Worm (Caenorhabditis elegans) whole organism, L1 larva: ENCODE results near the gene R08A2.1.

Experiments
- C04F5.9 ChIP-seq: sonication (generic microtip); optimal IDR thresholded peaks from 2 replicates; lab custom pipeline; 2016; ENCODE audit warnings: missing genetic modification characterization, missing compliant biosample characterization
- C34B4.2 ChIP-seq: sonication (generic microtip); optimal IDR thresholded peaks from 2 replicates; lab custom pipeline; 2017; ENCODE audit warnings: mild to moderate bottlenecking, missing genetic modification characterization, missing compliant biosample characterization
- aha-1 ChIP-seq: fragments of 150-350 bp; optimal IDR thresholded peaks from 2 replicates; lab custom pipeline; 2014; ENCODE audit warnings: missing biosample characterization, missing genetic modification characterization
- aly-2 ChIP-seq: fragments of 150-350 bp; optimal IDR thresholded peaks from 2 replicates; lab custom pipeline; 2014; ENCODE audit warnings: missing biosample characterization, missing genetic modification characterization
- ceh-88 ChIP-seq: fragments of 200-800 bp; sonication (Bioruptor generic); IDR thresholded peaks from 2 replicates; pipeline ENCODE4 v1.3.6; 2022; ENCODE audit warnings: missing genetic modification characterization, missing compliant biosample characterization
- ceh-90 ChIP-seq: sonication (generic microtip); optimal IDR thresholded peaks from 2 replicates; lab custom pipeline; 2016; ENCODE audit warnings: missing genetic modification characterization, missing compliant biosample characterization
- ces-1 ChIP-seq: fragments of 150-350 bp; optimal IDR thresholded peaks from 2 replicates; lab custom pipeline; 2014; ENCODE audit warnings: missing biosample characterization, missing genetic modification reagents, missing genetic modification characterization
- dsc-1 ChIP-seq: sonication (generic microtip); optimal IDR thresholded peaks from 2 replicates; lab custom pipeline; 2016; ENCODE audit warnings: mild to moderate bottlenecking, missing genetic modification characterization, missing compliant biosample characterization
- efl-1 ChIP-seq, 4 experiments: fragments of 150-350 bp; optimal IDR thresholded peaks in 3 of 4; peaks in 1 of 4; 1 replicate in 1 of 4; 2 replicates in 3 of 4; lab custom pipeline; 2014; ENCODE audit warnings: missing biosample characterization in 2 of 4, missing genetic modification characterization in 2 of 4, missing genetic modification reagents in 2 of 4
- efl-3 ChIP-seq: fragments of 200-800 bp; sonication (Bioruptor generic); optimal IDR thresholded peaks from 2 replicates; lab custom pipeline; 2018; ENCODE audit warnings: mild to moderate bottlenecking, missing genetic modification characterization, missing compliant biosample characterization
- egl-27 ChIP-seq, 2 experiments: fragments of 150-350 bp in 1 of 2; sonication (generic microtip); optimal IDR thresholded peaks; 3 replicates each; lab custom pipeline; 2017 to 2018; ENCODE audit warnings: missing biosample characterization in 2 of 2, missing genetic modification characterization in 2 of 2, missing genetic modification reagents in 2 of 2
- elt-3 ChIP-seq, 6 experiments: fragments of 150-350 bp in 1 of 6; sonication (generic microtip); optimal IDR thresholded peaks; 2 replicates each; lab custom pipeline; 2017 to 2018; ENCODE audit warnings: missing biosample characterization in 6 of 6, missing genetic modification characterization in 6 of 6, inconsistent platforms in 1 of 6
- ets-5 ChIP-seq: fragments of 200-800 bp; sonication (Bioruptor generic); IDR thresholded peaks from 2 replicates; pipeline ENCODE4 v1.3.6; 2022; ENCODE audit warnings: missing genetic modification characterization, missing compliant biosample characterization
- fkh-10 ChIP-seq: sonication (generic microtip); optimal IDR thresholded peaks from 2 replicates; lab custom pipeline; 2017; ENCODE audit warnings: missing biosample characterization, missing genetic modification reagents, missing genetic modification characterization
- fkh-4 ChIP-seq: sonication (generic microtip); optimal IDR thresholded peaks from 2 replicates; lab custom pipeline; 2016; ENCODE audit warnings: missing compliant biosample characterization, missing genetic modification characterization, borderline replicate concordance
- fkh-8 ChIP-seq: sonication (generic microtip); optimal IDR thresholded peaks from 2 replicates; lab custom pipeline; 2016; ENCODE audit warnings: mild to moderate bottlenecking, missing genetic modification characterization, missing compliant biosample characterization
- grh-1 ChIP-seq: fragments of 200-800 bp; sonication (Bioruptor generic); IDR thresholded peaks from 2 replicates; pipeline ENCODE4 v1.3.6; 2022; ENCODE audit warnings: missing genetic modification reagents, missing genetic modification characterization, missing compliant biosample characterization
- isw-1 ChIP-seq: fragments of 200-800 bp; sonication (Bioruptor generic); IDR thresholded peaks from 2 replicates; pipeline ENCODE4 v1.3.6; 2022; ENCODE audit warnings: missing genetic modification characterization, missing compliant biosample characterization
- jun-1 ChIP-seq: fragments of 150-350 bp; optimal IDR thresholded peaks from 2 replicates; lab custom pipeline; 2014; ENCODE audit warnings: missing biosample characterization, missing genetic modification reagents, missing genetic modification characterization
- lin-13 ChIP-seq: fragments of 150-350 bp; optimal IDR thresholded peaks from 2 replicates; lab custom pipeline; 2014; ENCODE audit warnings: missing biosample characterization, missing genetic modification reagents, missing genetic modification characterization
- lin-14 ChIP-seq: fragments of 200-800 bp; sonication (Bioruptor generic); optimal IDR thresholded peaks from 2 replicates; lab custom pipeline; 2018; ENCODE audit warnings: mild to moderate bottlenecking, missing genetic modification characterization, moderate library complexity, missing compliant biosample characterization
- lin-39 ChIP-seq: fragments of 150-350 bp; optimal IDR thresholded peaks from 2 replicates; lab custom pipeline; 2014; ENCODE audit warnings: missing biosample characterization, missing genetic modification reagents, missing genetic modification characterization
- lir-3 ChIP-seq: sonication (generic microtip); optimal IDR thresholded peaks from 2 replicates; lab custom pipeline; 2016; ENCODE audit warnings: mild to moderate bottlenecking, missing genetic modification characterization, moderate library complexity, missing compliant biosample characterization; ENCODE audit not compliant: poor library complexity
- lsy-2 ChIP-seq, 2 experiments: fragments of 150-350 bp; optimal IDR thresholded peaks; 2 replicates each; lab custom pipeline; 2014; ENCODE audit warnings: missing biosample characterization in 2 of 2, missing genetic modification characterization in 2 of 2
- mef-2 ChIP-seq: fragments of 150-350 bp; optimal IDR thresholded peaks from 2 replicates; lab custom pipeline; 2014; ENCODE audit warnings: missing biosample characterization, missing genetic modification characterization
- mep-1 ChIP-seq: fragments of 150-350 bp; optimal IDR thresholded peaks from 2 replicates; lab custom pipeline; 2014; ENCODE audit warnings: missing biosample characterization, missing genetic modification characterization
- nhr-12 ChIP-seq: sonication (generic microtip); optimal IDR thresholded peaks from 2 replicates; lab custom pipeline; 2017; ENCODE audit warnings: missing biosample characterization, missing genetic modification characterization
- nhr-19 ChIP-seq: fragments of 200-800 bp; sonication (Bioruptor generic); conservative IDR thresholded peaks from 2 replicates; pipeline ENCODE4 v1.3.6; 2022; ENCODE audit warnings: missing genetic modification characterization, missing compliant biosample characterization
- nhr-28 ChIP-seq: fragments of 150-350 bp; optimal IDR thresholded peaks from 2 replicates; lab custom pipeline; 2014; ENCODE audit warnings: missing biosample characterization, missing genetic modification characterization
- nhr-47 ChIP-seq: sonication (generic microtip); optimal IDR thresholded peaks from 2 replicates; lab custom pipeline; 2016; ENCODE audit warnings: mild to moderate bottlenecking, missing genetic modification characterization, moderate library complexity, missing compliant biosample characterization
- nhr-76 ChIP-seq: sonication (generic microtip); optimal IDR thresholded peaks from 2 replicates; lab custom pipeline; 2017; ENCODE audit warnings: missing biosample characterization, missing genetic modification characterization
- nhr-77 ChIP-seq: fragments of 150-350 bp; optimal IDR thresholded peaks from 2 replicates; lab custom pipeline; 2014; ENCODE audit warnings: missing biosample characterization, missing genetic modification characterization
- nhr-84 ChIP-seq: sonication (generic microtip); optimal IDR thresholded peaks from 2 replicates; lab custom pipeline; 2017; ENCODE audit warnings: missing biosample characterization, missing genetic modification characterization
- nhr-85 ChIP-seq: sonication (generic microtip); peaks from one replicate; lab custom pipeline; 2016; ENCODE audit warnings: missing genetic modification characterization, inconsistent platforms, missing compliant biosample characterization
- pax-3 ChIP-seq: fragments of 200-800 bp; sonication (Bioruptor generic); optimal IDR thresholded peaks from 2 replicates; lab custom pipeline; 2018; ENCODE audit warnings: mild to moderate bottlenecking, missing genetic modification characterization, moderate library complexity, missing compliant biosample characterization
- skn-1 ChIP-seq: fragments of 150-350 bp; optimal IDR thresholded peaks from 2 replicates; lab custom pipeline; 2014; ENCODE audit warnings: missing biosample characterization, missing genetic modification characterization
- snpc-4 ChIP-seq: fragments of 150-350 bp; optimal IDR thresholded peaks from 2 replicates; lab custom pipeline; 2014; ENCODE audit warnings: missing biosample characterization, missing genetic modification characterization
- snu-23 ChIP-seq: sonication (generic microtip); optimal IDR thresholded peaks from 2 replicates; lab custom pipeline; 2016; ENCODE audit warnings: missing genetic modification characterization, missing compliant biosample characterization
- sptf-1 ChIP-seq: fragments of 150-350 bp; optimal IDR thresholded peaks from 2 replicates; lab custom pipeline; 2014; ENCODE audit warnings: missing biosample characterization, missing genetic modification characterization
- swsn-7 ChIP-seq: sonication (generic microtip); optimal IDR thresholded peaks from 2 replicates; lab custom pipeline; 2016; ENCODE audit warnings: missing genetic modification characterization, missing compliant biosample characterization
- unc-130 ChIP-seq: fragments of 150-350 bp; optimal IDR thresholded peaks from 2 replicates; lab custom pipeline; 2017; ENCODE audit warnings: missing biosample characterization, missing genetic modification characterization, inconsistent platforms
- vab-15 ChIP-seq: sonication (generic microtip); optimal IDR thresholded peaks from 2 replicates; lab custom pipeline; 2017; ENCODE audit warnings: missing genotype, mild to moderate bottlenecking, missing genetic modification characterization, missing compliant biosample characterization
- ztf-4 ChIP-seq: fragments of 150-350 bp; optimal IDR thresholded peaks from 2 replicates; lab custom pipeline; 2014; ENCODE audit warnings: missing biosample characterization, missing genetic modification characterization

R08A2.1 gene

ce11 chrV:14716114-14716513 lies 3.3 kb downstream of the R08A2.1 start, which contains the start of gene fbxa-147:
TSS of gene fbxa-147 (plus strand) at chrV:14716499.
- no peak for TF ChIP-seq ces-1 (GFP tag; lab: Kevin White, UChicago)
- no peak for TF ChIP-seq elt-3 (tag; optimal IDR thresholded peaks at IDR 0.05; lab: Kevin White, UChicago)
- TF ChIP-seq vab-15 = no peak
- no peak for TF ChIP-seq lin-14 (GFP tag; lab: Kevin White, UChicago)
- TF ChIP-seq pax-3 (tag; lab: Kevin White, UChicago) = peak; percentile 3
- TF ChIP-seq aha-1 (tag; lab: Kevin White, UChicago) = no peak

DNA sequence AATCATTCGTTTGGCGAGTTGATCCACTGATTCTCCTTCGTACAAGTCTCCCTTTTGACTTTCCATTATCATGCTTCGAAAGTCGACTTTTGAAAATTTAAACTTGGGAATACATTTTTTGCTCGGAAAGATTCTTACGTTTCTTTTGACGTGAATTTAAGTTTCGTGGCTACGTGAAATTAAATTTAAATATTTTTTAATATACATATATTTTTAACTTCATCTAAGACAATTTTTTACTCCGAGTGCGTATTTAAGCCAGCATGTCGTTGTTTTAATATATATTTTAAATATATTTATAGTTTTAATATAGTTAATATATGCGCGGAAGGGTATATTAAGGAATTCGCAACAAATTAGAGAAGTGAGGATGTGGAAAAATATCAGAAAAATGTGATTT lies 3.8 kb downstream of the R08A2.1 start, which contains the start of gene R08A2.2:
Gene R08A2.2 (minus strand): TSS at position 101 of the 400 bp plus-strand sequence.
- TF ChIP-seq fkh-10 (no peak), pax-3 (tag; lab: Kevin White, UChicago) (no peak)

DNA sequence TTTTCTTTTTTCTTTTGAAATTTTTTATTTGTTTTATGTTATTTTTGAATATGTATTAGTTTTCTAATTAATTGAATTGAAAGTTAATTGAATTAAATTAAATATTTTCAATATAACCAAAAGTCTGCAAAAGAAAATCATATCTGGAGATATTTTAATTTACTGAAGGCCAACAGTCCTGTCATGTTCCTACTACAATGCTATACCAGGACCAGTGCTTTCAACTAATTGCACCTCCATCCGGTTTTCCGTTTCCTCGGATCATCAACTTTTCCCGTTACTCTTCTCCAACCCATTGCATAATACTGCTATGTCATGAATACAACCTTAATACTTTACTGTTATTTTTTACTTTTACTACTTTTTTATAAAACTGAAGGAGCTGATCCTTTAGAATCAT lies 7.1 kb downstream of the R08A2.1 start, which contains the start of gene R08A2.5:
Gene R08A2.5 (plus strand): TSS at position 301 of the 400 bp plus-strand sequence.
- no peak for TF ChIP-seq C34B4.2 (tag; lab: Kevin White, UChicago)
- TF ChIP-seq ztf-4 (tag; lab: Kevin White, UChicago) = no peak
- no peak for TF ChIP-seq ceh-90 (tag; lab: Kevin White, UChicago)
- TF ChIP-seq nhr-47 (tag; lab: Kevin White, UChicago) = no peak
- no peak for TF ChIP-seq nhr-12 (tag; lab: Kevin White, UChicago)
- no peak for TF ChIP-seq nhr-85 (tag; lab: Kevin White, UChicago)
- no peak for TF ChIP-seq dsc-1
- no peak for TF ChIP-seq lin-13 (GFP tag; lab: Kevin White, UChicago)
- no peak for TF ChIP-seq lin-39 (tag; lab: Kevin White, UChicago)
- TF ChIP-seq pax-3 (tag; lab: Kevin White, UChicago) = no peak
- no peak for TF ChIP-seq nhr-28 (tag; lab: Kevin White, UChicago)
- TF ChIP-seq efl-1 (optimal IDR thresholded peaks at IDR 0.05; lab: Kevin White, UChicago) = no peak
- no peak for TF ChIP-seq efl-1 (GFP tag; optimal IDR thresholded peaks at IDR 0.05 in 1 of 2; lab: Kevin White, UChicago)
- TF ChIP-seq aly-2 (tag; lab: Kevin White, UChicago) = no peak
- no peak for TF ChIP-seq nhr-19 (GFP tag; lab: Robert Waterston, UW)
- TF ChIP-seq snu-23 = no peak
- TF ChIP-seq fkh-8 (tag; lab: Kevin White, UChicago) = no peak

DNA sequence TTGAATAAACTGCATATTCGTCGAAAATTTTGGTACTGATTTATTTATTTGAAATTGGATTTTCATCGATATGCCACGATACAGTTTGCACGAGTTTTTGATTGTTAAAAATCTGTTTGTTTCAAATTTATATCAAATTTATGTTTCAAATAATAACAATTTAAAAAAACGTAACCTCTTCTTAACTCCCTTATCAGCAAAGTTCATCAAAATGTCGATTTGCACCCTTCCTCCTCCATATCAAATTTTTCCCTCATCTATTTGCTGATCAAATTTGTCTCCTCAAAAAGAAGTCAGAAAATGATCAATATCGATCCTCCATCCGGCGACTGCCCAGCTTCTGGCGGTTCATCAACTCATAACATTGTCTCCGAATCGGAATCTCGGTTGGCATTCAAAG lies 8.3 kb downstream of the R08A2.1 start, which contains the start of gene ssp-33:
Gene ssp-33 (plus strand): TSS at position 301 of the 400 bp plus-strand sequence.
- TF ChIP-seq fkh-4 (tag; lab: Kevin White, UChicago) = no peak
- no peak for TF ChIP-seq isw-1 (GFP tag; lab: Robert Waterston, UW)
- no peak for TF ChIP-seq snu-23
- no peak for TF ChIP-seq mef-2 (tag; lab: Kevin White, UChicago)
- no peak for TF ChIP-seq efl-3 (GFP tag; lab: Kevin White, UChicago)
- no peak for TF ChIP-seq ceh-88 (GFP tag; lab: Robert Waterston, UW)

- TF ChIP-seq sptf-1 (no peak), nhr-77 (tag; lab: Kevin White, UChicago) (no peak), nhr-84 (no peak), nhr-76 (tag; lab: Kevin White, UChicago) (no peak), unc-130 (tag; lab: Kevin White, UChicago) (no peak), vab-15 (no peak), C04F5.9 (no peak), skn-1 (tag; lab: Kevin White, UChicago) (no peak), snpc-4 (tag; lab: Kevin White, UChicago) (no peak), mep-1 (tag; lab: Kevin White, UChicago) (no peak), ets-5 (GFP tag; lab: Robert Waterston, UW) (no peak), jun-1 (tag; lab: Kevin White, UChicago) (no peak), pax-3 (tag; lab: Kevin White, UChicago) (no peak), grh-1 (GFP tag; lab: Robert Waterston, UW) (no peak), lsy-2 (tag; optimal IDR thresholded peaks at IDR 0.05; lab: Kevin White, UChicago) (no peak), lir-3 (tag; lab: Kevin White, UChicago) (no peak), swsn-7 (no peak), nhr-28 (tag; lab: Kevin White, UChicago) (no peak), egl-27 (tag; optimal IDR thresholded peaks at IDR 0.05; lab: Kevin White, UChicago) (no peak)
These were observed 11.4 kb downstream of the R08A2.1 start, which contains the start of gene R08A2.9 for ce11 chrV:14707958-14708357. TSS of gene R08A2.9 (plus strand) at chrV:14708258.
